Fruit fly (Drosophila melanogaster) whole organism, embryonic: ENCODE measurements around the gene Syx13.

Source experiments
- Asciz ChIP-seq: fragments of 200-800 bp; sonication (Bioruptor generic); optimal IDR thresholded peaks from 2 replicates; lab custom pipeline; 2017; ENCODE audit warnings: missing biosample characterization, mild to moderate bottlenecking, missing genetic modification characterization, missing genetic modification reagents
- Atf-2 ChIP-seq: fragments of 200-800 bp; sonication (Bioruptor generic); optimal IDR thresholded peaks from 2 replicates; lab custom pipeline; 2016; ENCODE audit warnings: missing biosample characterization, missing genetic modification characterization
- B-H1 ChIP-seq: fragments of 200-800 bp; sonication (Bioruptor generic); IDR thresholded peaks from 3 replicates; pipeline ENCODE4 v1.3.6; 2022; ENCODE audit warnings: missing biosample characterization, missing genetic modification characterization
- C15 ChIP-seq: fragments of 200-800 bp; sonication (Bioruptor generic); IDR thresholded peaks from 3 replicates; pipeline ENCODE4 v1.3.6; 2022; ENCODE audit warnings: missing biosample characterization, missing genetic modification characterization
- CG10321 ChIP-seq: fragments of 200-800 bp; sonication (Bioruptor generic); IDR thresholded peaks from 2 replicates; pipeline ENCODE4 v1.3.6; 2022; ENCODE audit warnings: missing biosample characterization, missing genetic modification characterization
- CG12071 ChIP-seq: fragments of 200-800 bp; sonication (Bioruptor generic); optimal IDR thresholded peaks from 3 replicates; lab custom pipeline; 2018; ENCODE audit warnings: missing biosample characterization, mild to moderate bottlenecking, missing genetic modification characterization
- CG14014 ChIP-seq: fragments of 200-800 bp; sonication (Bioruptor generic); IDR thresholded peaks from 2 replicates; pipeline ENCODE4 v1.3.6; 2022; ENCODE audit warnings: missing biosample characterization, missing genetic modification characterization
- CG1603 ChIP-seq: fragments of 200-800 bp; sonication (Bioruptor generic); optimal IDR thresholded peaks from 2 replicates; lab custom pipeline; 2019; ENCODE audit warnings: missing biosample characterization, mild to moderate bottlenecking, missing genetic modification characterization, moderate library complexity
- CG18262 ChIP-seq: fragments of 200-800 bp; optimal IDR thresholded peaks from 3 replicates; lab custom pipeline; 2019; ENCODE audit warnings: missing biosample characterization, mild to moderate bottlenecking, missing genetic modification characterization, moderate library complexity
- CG18599 ChIP-seq: fragments of 200-800 bp; sonication (Bioruptor generic); optimal IDR thresholded peaks from 3 replicates; lab custom pipeline; 2017; ENCODE audit warnings: missing biosample characterization, missing genetic modification characterization, mild to moderate bottlenecking, moderate library complexity, missing genetic modification reagents
- CG18619 ChIP-seq: fragments of 200-800 bp; sonication (Bioruptor generic); optimal IDR thresholded peaks from 3 replicates; lab custom pipeline; 2017; ENCODE audit warnings: missing biosample characterization, mild to moderate bottlenecking, missing genetic modification characterization
- CG2712 ChIP-seq: fragments of 200-800 bp; optimal IDR thresholded peaks from 3 replicates; lab custom pipeline; 2019; ENCODE audit warnings: missing biosample characterization, mild to moderate bottlenecking, missing genetic modification characterization, moderate library complexity
- CG30431 ChIP-seq: fragments of 200-800 bp; sonication (Bioruptor generic); optimal IDR thresholded peaks from 2 replicates; lab custom pipeline; 2017; ENCODE audit warnings: missing biosample characterization, missing genetic modification characterization
- CG32772 ChIP-seq: fragments of 200-800 bp; sonication (Bioruptor generic); IDR thresholded peaks from 2 replicates; pipeline ENCODE4 v1.3.6; 2022; ENCODE audit warnings: missing biosample characterization, missing genetic modification characterization
- CG5953 ChIP-seq: fragments of 200-800 bp; sonication (Bioruptor generic); IDR thresholded peaks from 2 replicates; pipeline ENCODE4 v1.3.6; 2022; ENCODE audit warnings: missing biosample characterization, missing genetic modification characterization
- CG7357 ChIP-seq: fragments of 200-800 bp; sonication (Bioruptor generic); IDR thresholded peaks from 3 replicates; pipeline ENCODE4 v1.3.6; 2022; ENCODE audit warnings: missing biosample characterization, missing genetic modification characterization
- CG7372 ChIP-seq: fragments of 200-800 bp; sonication (Bioruptor generic); IDR thresholded peaks from 2 replicates; pipeline ENCODE4 v1.3.6; 2022; ENCODE audit warnings: missing biosample characterization, missing genetic modification characterization
- CG7928 ChIP-seq: fragments of 200-800 bp; sonication (Bioruptor generic); optimal IDR thresholded peaks from 2 replicates; lab custom pipeline; 2017; ENCODE audit warnings: missing biosample characterization, mild to moderate bottlenecking, missing genetic modification characterization
- CG7963 ChIP-seq: fragments of 200-800 bp; sonication (Bioruptor generic); IDR thresholded peaks from 3 replicates; pipeline ENCODE4 v1.3.6; 2022; ENCODE audit warnings: missing biosample characterization, missing genetic modification characterization; ENCODE audit not compliant: partially characterized antibody
- CG7987 ChIP-seq: fragments of 200-800 bp; sonication (Bioruptor generic); optimal IDR thresholded peaks from 2 replicates; lab custom pipeline; 2018; ENCODE audit warnings: missing biosample characterization, mild to moderate bottlenecking, missing genetic modification characterization, moderate library complexity
- CG8281 ChIP-seq: fragments of 200-800 bp; sonication (Bioruptor generic); optimal IDR thresholded peaks from 2 replicates; lab custom pipeline; 2018; ENCODE audit warnings: missing biosample characterization, mild to moderate bottlenecking, missing genetic modification characterization, moderate library complexity
- CTCF ChIP-seq: fragments of 200-800 bp; sonication (Bioruptor generic); optimal IDR thresholded peaks from 2 replicates; lab custom pipeline; 2017; ENCODE audit warnings: missing biosample characterization, mild to moderate bottlenecking, missing genetic modification characterization, moderate library complexity
- CoRest ChIP-seq: fragments of 200-800 bp; sonication (Bioruptor generic); optimal IDR thresholded peaks from 3 replicates; lab custom pipeline; 2018; ENCODE audit warnings: missing biosample characterization, mild to moderate bottlenecking, missing genetic modification characterization, moderate library complexity
- D19B ChIP-seq: fragments of 200-800 bp; sonication (Bioruptor generic); optimal IDR thresholded peaks from 2 replicates; lab custom pipeline; 2017; ENCODE audit warnings: missing biosample characterization, mild to moderate bottlenecking, missing genetic modification characterization
- Deaf1 ChIP-seq: fragments of 200-800 bp; optimal IDR thresholded peaks from 3 replicates; lab custom pipeline; 2019; ENCODE audit warnings: missing biosample characterization, mild to moderate bottlenecking, missing genetic modification characterization, moderate library complexity
- Doc3 ChIP-seq: fragments of 200-800 bp; sonication (Bioruptor generic); IDR thresholded peaks from 3 replicates; pipeline ENCODE4 v1.3.6; 2022; ENCODE audit warnings: missing biosample characterization, missing genetic modification characterization; ENCODE audit not compliant: partially characterized antibody
- Ets65A ChIP-seq: fragments of 200-800 bp; sonication (Bioruptor generic); peaks from one replicate; lab custom pipeline; 2016; ENCODE audit warnings: missing biosample characterization, missing genetic modification characterization
- Fer1 ChIP-seq: fragments of 200-800 bp; sonication (Bioruptor generic); optimal IDR thresholded peaks from 2 replicates; lab custom pipeline; 2017; ENCODE audit warnings: missing biosample characterization, mild to moderate bottlenecking, missing genetic modification characterization
- Hr51 ChIP-seq, 2 experiments: fragments of 200-800 bp; sonication (Bioruptor generic); optimal IDR thresholded peaks; 2 replicates in 1 of 2; 3 replicates in 1 of 2; lab custom pipeline; 2016 to 2018; ENCODE audit warnings: missing biosample characterization in 2 of 2, missing genetic modification characterization in 2 of 2, mild to moderate bottlenecking in 1 of 2, moderate library complexity in 1 of 2
- Neu2 ChIP-seq: fragments of 200-800 bp; sonication (Bioruptor generic); optimal IDR thresholded peaks from 3 replicates; lab custom pipeline; 2016; ENCODE audit warnings: missing biosample characterization, missing genetic modification characterization, borderline replicate concordance
- Sox102F ChIP-seq: fragments of 200-800 bp; sonication (Bioruptor generic); optimal IDR thresholded peaks from 2 replicates; lab custom pipeline; 2018; ENCODE audit warnings: missing biosample characterization, mild to moderate bottlenecking, missing genetic modification characterization, moderate library complexity
- Sry-δ ChIP-seq: fragments of 200-800 bp; sonication (Bioruptor generic); optimal IDR thresholded peaks from 2 replicates; lab custom pipeline; 2016; ENCODE audit warnings: missing biosample characterization, missing genetic modification characterization
- TFAM ChIP-seq: fragments of 200-800 bp; sonication (Bioruptor generic); optimal IDR thresholded peaks from 2 replicates; lab custom pipeline; 2017; ENCODE audit warnings: missing biosample characterization, missing genetic modification characterization, inconsistent platforms
- amos ChIP-seq: fragments of 200-800 bp; sonication (Bioruptor generic); IDR thresholded peaks from 2 replicates; pipeline ENCODE4 v1.3.6; 2022; ENCODE audit warnings: missing biosample characterization, missing genetic modification characterization; ENCODE audit not compliant: partially characterized antibody
- ap ChIP-seq: fragments of 200-800 bp; sonication (Bioruptor generic); IDR thresholded peaks from 2 replicates; pipeline ENCODE4 v1.3.6; 2022; ENCODE audit warnings: missing biosample characterization, missing genetic modification characterization
- bcd ChIP-seq: fragments of 200-800 bp; sonication (Bioruptor generic); optimal IDR thresholded peaks from 2 replicates; lab custom pipeline; 2017; ENCODE audit warnings: missing biosample characterization, mild to moderate bottlenecking, missing genetic modification characterization
- disco-r ChIP-seq: fragments of 200-800 bp; sonication (Bioruptor generic); optimal IDR thresholded peaks from 2 replicates; lab custom pipeline; 2016; ENCODE audit warnings: missing biosample characterization, missing genetic modification characterization
- ems ChIP-seq: fragments of 200-800 bp; sonication (Bioruptor generic); optimal IDR thresholded peaks from 3 replicates; lab custom pipeline; 2016; ENCODE audit warnings: missing biosample characterization, missing genetic modification characterization
- gcm2 ChIP-seq: fragments of 200-800 bp; sonication (Bioruptor generic); optimal IDR thresholded peaks from 2 replicates; lab custom pipeline; 2016; ENCODE audit warnings: missing biosample characterization, missing genetic modification characterization
- gfzf ChIP-seq: fragments of 200-800 bp; sonication (Bioruptor generic); optimal IDR thresholded peaks from 2 replicates; lab custom pipeline; 2016; ENCODE audit warnings: missing biosample characterization, mild to moderate bottlenecking, missing genetic modification characterization, moderate library complexity
- hth ChIP-seq: fragments of >200 bp; optimal IDR thresholded peaks from 2 replicates; lab custom pipeline; 2017; ENCODE audit warnings: inconsistent platforms
- jigr1 ChIP-seq: fragments of 200-800 bp; sonication (Bioruptor generic); IDR thresholded peaks from 3 replicates; pipeline ENCODE4 v1.3.6; 2022; ENCODE audit warnings: missing biosample characterization, missing genetic modification characterization
- nau ChIP-seq: fragments of 200-800 bp; sonication (Bioruptor generic); optimal IDR thresholded peaks from 3 replicates; lab custom pipeline; 2017; ENCODE audit warnings: missing biosample characterization, mild to moderate bottlenecking, missing genetic modification characterization, missing genetic modification reagents
- oc ChIP-seq: fragments of 200-800 bp; sonication (Bioruptor generic); optimal IDR thresholded peaks from 2 replicates; lab custom pipeline; 2018; ENCODE audit warnings: missing biosample characterization, mild to moderate bottlenecking, missing genetic modification characterization, moderate library complexity
- pum ChIP-seq: fragments of 200-800 bp; sonication (Bioruptor generic); optimal IDR thresholded peaks from 2 replicates; lab custom pipeline; 2016; ENCODE audit warnings: missing biosample characterization, missing genetic modification characterization
- salm ChIP-seq: fragments of 200-800 bp; sonication (Bioruptor generic); optimal IDR thresholded peaks from 2 replicates; lab custom pipeline; 2018; ENCODE audit warnings: missing biosample characterization, mild to moderate bottlenecking, missing genetic modification characterization
- sqz ChIP-seq: fragments of 200-800 bp; sonication (Bioruptor generic); optimal IDR thresholded peaks from 3 replicates; lab custom pipeline; 2018; ENCODE audit warnings: missing biosample characterization, mild to moderate bottlenecking, missing genetic modification characterization
- tll ChIP-seq, 2 experiments: fragments of 200-800 bp in 1 of 2; fragments of >200 bp in 1 of 2; sonication (Bioruptor generic) in 1 of 2; optimal IDR thresholded peaks; 2 replicates each; lab custom pipeline; 2017 to 2019; ENCODE audit warnings: missing biosample characterization in 2 of 2, missing genetic modification characterization in 2 of 2, mild to moderate bottlenecking in 1 of 2, moderate library complexity in 1 of 2
- tx ChIP-seq: fragments of 200-800 bp; sonication (Bioruptor generic); optimal IDR thresholded peaks from 2 replicates; lab custom pipeline; 2016; ENCODE audit warnings: missing biosample characterization, missing genetic modification characterization

Gene Syx13

DNA sequence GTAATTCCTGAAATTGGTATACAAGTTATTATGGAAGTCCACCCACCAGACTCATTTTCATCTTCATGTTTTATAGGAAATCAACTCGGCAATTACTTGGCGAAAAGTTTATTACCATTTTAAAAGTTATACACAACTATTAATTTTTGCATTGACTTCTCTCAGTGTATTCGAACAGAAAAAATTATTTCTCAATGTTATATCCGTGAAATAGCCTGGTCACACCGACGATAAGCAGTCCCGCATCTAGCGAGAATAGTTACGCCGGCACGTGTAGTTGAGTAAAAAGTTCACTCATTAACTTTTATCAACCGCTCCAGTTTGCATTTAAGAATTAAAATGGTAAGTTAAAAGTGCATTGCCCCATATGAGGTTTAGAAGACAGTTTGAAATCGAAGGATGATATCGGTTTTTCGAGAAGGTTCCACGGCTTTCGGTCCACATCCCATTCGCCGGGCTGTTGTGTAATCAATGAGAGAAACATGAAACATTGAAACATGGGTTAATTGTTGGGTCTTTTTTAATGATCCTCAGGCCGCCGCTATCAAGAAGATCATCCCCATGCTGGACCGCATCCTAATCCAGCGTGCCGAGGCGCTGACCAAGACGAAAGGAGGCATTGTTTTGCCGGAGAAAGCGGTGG is 28.3 kb upstream of the Syx13 start, which contains the start of gene CG11267 (continued):
- peak; percentile 54 for TF ChIP-seq oc (tag; lab: Kevin White, UChicago)
- peak; percentile 79 for TF ChIP-seq CG18262 (tag; lab: Kevin White, UChicago)
- no peak for TF ChIP-seq Neu2
- peak; percentile 63 for TF ChIP-seq gfzf (GFP tag; lab: Kevin White, UChicago)
- TF ChIP-seq nau = peak; percentile 44
- peak; percentile 95 for TF ChIP-seq CG14014 (GFP tag; lab: Robert Waterston, UW)
- TF ChIP-seq CG2712 (tag; lab: Kevin White, UChicago) = peak; percentile 83
- peak; percentile 69 for TF ChIP-seq sqz (GFP tag; lab: Kevin White, UChicago)
- TF ChIP-seq CG7963 = no peak
- TF ChIP-seq CG7372 (GFP tag; lab: Robert Waterston, UW) = peak; percentile 90
- peak; percentile 55 for TF ChIP-seq Deaf1
- TF ChIP-seq amos = no peak
- peak; percentile 43 for TF ChIP-seq CTCF (GFP tag; lab: Kevin White, UChicago)
- peak; percentile 70 for TF ChIP-seq CG8281 (tag; lab: Kevin White, UChicago)
- TF ChIP-seq CG18619 = peak; percentile 73
- TF ChIP-seq C15 (GFP tag; lab: Robert Waterston, UW) = peak; percentile 70
- TF ChIP-seq CG7987 (GFP tag; lab: Kevin White, UChicago) = peak; percentile 71
- TF ChIP-seq Ets65A (GFP tag; lab: Kevin White, UChicago) = peak; percentile 98
- TF ChIP-seq CG10321 (GFP tag; lab: Robert Waterston, UW) = peak; percentile 70
- TF ChIP-seq CG30431 = peak; percentile 59
- peak; percentile 73 for TF ChIP-seq ems (GFP tag; lab: Kevin White, UChicago)
- TF ChIP-seq tll (GFP tag; optimal IDR thresholded peaks at IDR 0.05; lab: Kevin White, UChicago) = no peak
- TF ChIP-seq Fer1 (GFP tag; lab: Kevin White, UChicago) = peak; percentile 88
- TF ChIP-seq Doc3 (GFP tag; lab: Robert Waterston, UW) = 0 out of 3 replicates have a peak, but pooled peaks have one; percentile 21
- TF ChIP-seq CG5953 (GFP tag; lab: Robert Waterston, UW) = peak; percentile 92
- TF ChIP-seq hth (lab: Kevin White, UChicago) = no peak
- TF ChIP-seq jigr1 (GFP tag; lab: Robert Waterston, UW) = peak; percentile 5; the same call in 1 of the 3 replicates
- peak; percentile 78 for TF ChIP-seq Asciz (GFP tag; lab: Kevin White, UChicago)
- peak; percentile 84 for TF ChIP-seq CoRest (tag; lab: Kevin White, UChicago)
- peak; percentile 62 for TF ChIP-seq tx (GFP tag; lab: Kevin White, UChicago)
- peak; percentile 87 for TF ChIP-seq B-H1 (GFP tag; lab: Robert Waterston, UW)
- TF ChIP-seq disco-r (GFP tag; lab: Kevin White, UChicago) = peak; percentile 27
- TF ChIP-seq CG1603 (tag; lab: Kevin White, UChicago) = peak; percentile 89
- TF ChIP-seq Hr51 (GFP tag; optimal IDR thresholded peaks at IDR 0.05; lab: Kevin White, UChicago) = peak; percentile 67 to 83
- TF ChIP-seq D19B (GFP tag; lab: Kevin White, UChicago) = peak; percentile 76
- peak; percentile 72 for TF ChIP-seq Atf-2
- peak; percentile 60 for TF ChIP-seq CG7357 (GFP tag; lab: Robert Waterston, UW)
- TF ChIP-seq CG32772 (GFP tag; lab: Robert Waterston, UW) = peak; percentile 90
- peak; percentile 56 for TF ChIP-seq salm
- peak; percentile 84 for TF ChIP-seq bcd (GFP tag; lab: Kevin White, UChicago)
- TF ChIP-seq ap (GFP tag; lab: Robert Waterston, UW) = peak; percentile 91
- TF ChIP-seq gcm2 (GFP tag; lab: Kevin White, UChicago) = no peak
- TF ChIP-seq CG18599 = peak; percentile 92
- peak; percentile 58 for TF ChIP-seq CG7928 (GFP tag; lab: Kevin White, UChicago)
- TF ChIP-seq Sry-δ = peak; percentile 32
- TF ChIP-seq pum (GFP tag; lab: Kevin White, UChicago) = peak; percentile 67
- TF ChIP-seq CG12071 (GFP tag; lab: Kevin White, UChicago) = peak; percentile 85
- no peak for TF ChIP-seq TFAM (GFP tag; lab: Kevin White, UChicago)
- peak; percentile 82 for TF ChIP-seq Sox102F
